Fruit fly (Drosophila melanogaster): ENCODE data around the gene Ir7f.

- TF ChIP-seq psq (optimal IDR thresholded peaks at IDR 0.05) (no peak), pan (optimal IDR thresholded peaks at IDR 0.05) (no peak), CG8478 (optimal IDR thresholded peaks at IDR 0.05) (no peak), usp (GFP tag; optimal IDR thresholded peaks at IDR 0.05) (no peak)
Measured at dm6 chrX:7857873-7858272, 26.0 kb downstream of the Ir7f start, which contains the start of gene CG1409.
